Worm (Caenorhabditis elegans) whole organism, midembryonic: ENCODE measurements around the gene dsb-3.

Experiments used
- T22C8.4 ChIP-seq: fragments of 200-800 bp; sonication (Bioruptor generic); IDR thresholded peaks from 2 replicates; pipeline ENCODE4 v1.3.6; 2022; ENCODE audit warnings: missing genetic modification characterization, missing compliant biosample characterization
- cog-1 ChIP-seq: sonication (generic microtip); optimal IDR thresholded peaks from 2 replicates; lab custom pipeline; 2016; ENCODE audit warnings: missing genetic modification characterization, missing compliant biosample characterization
- flt-1 ChIP-seq: fragments of 200-800 bp; sonication (Bioruptor generic); IDR thresholded peaks from 2 replicates; pipeline ENCODE4 v1.3.6; 2022; ENCODE audit warnings: missing genetic modification characterization, missing compliant biosample characterization
- klf-2 ChIP-seq: fragments of 200-800 bp; sonication (Bioruptor generic); conservative IDR thresholded peaks from 2 replicates; pipeline ENCODE4 v1.3.6; 2022; ENCODE audit warnings: missing genetic modification reagents, missing genetic modification characterization, missing compliant biosample characterization
- ref-1 ChIP-seq: fragments of 200-800 bp; sonication (Bioruptor generic); conservative IDR thresholded peaks from 2 replicates; pipeline ENCODE4 v1.3.6; 2022; ENCODE audit warnings: missing genetic modification reagents, missing genetic modification characterization, missing compliant biosample characterization
- tab-1 ChIP-seq: fragments of 200-800 bp; sonication (Bioruptor generic); IDR thresholded peaks from 2 replicates; pipeline ENCODE4 v1.3.6; 2022; ENCODE audit warnings: missing genetic modification characterization, missing compliant biosample characterization

ce11 chrIV:7734173-7734572, 25.3 kb downstream of the dsb-3 start:
- TF ChIP-seq flt-1 (GFP tag; lab: Robert Waterston, UW), result no peak
- no peak for TF ChIP-seq klf-2 (GFP tag; lab: Robert Waterston, UW)
- TF ChIP-seq T22C8.4, result no peak
- TF ChIP-seq tab-1 (GFP tag; lab: Robert Waterston, UW), result no peak
- TF ChIP-seq cog-1 (tag; lab: Kevin White, UChicago), result no peak
- TF ChIP-seq ref-1 (GFP tag; lab: Robert Waterston, UW), result no peak
